Worm (Caenorhabditis elegans) whole organism, midembryonic: ENCODE results near the gene evl-14.
A peak's percentile ranks its signal among the peaks of the same experiment; 100 is the strongest.

Source experiments
- T22C8.4 ChIP-seq: fragments of 200-800 bp; sonication (Bioruptor generic); IDR thresholded peaks from 2 replicates; pipeline ENCODE4 v1.3.6; 2022; ENCODE audit warnings: missing genetic modification characterization, missing compliant biosample characterization
- cog-1 ChIP-seq: sonication (generic microtip); optimal IDR thresholded peaks from 2 replicates; lab custom pipeline; 2016; ENCODE audit warnings: missing genetic modification characterization, missing compliant biosample characterization
- flt-1 ChIP-seq: fragments of 200-800 bp; sonication (Bioruptor generic); IDR thresholded peaks from 2 replicates; pipeline ENCODE4 v1.3.6; 2022; ENCODE audit warnings: missing genetic modification characterization, missing compliant biosample characterization
- klf-2 ChIP-seq: fragments of 200-800 bp; sonication (Bioruptor generic); conservative IDR thresholded peaks from 2 replicates; pipeline ENCODE4 v1.3.6; 2022; ENCODE audit warnings: missing genetic modification reagents, missing genetic modification characterization, missing compliant biosample characterization
- med-1 ChIP-seq: sonication (generic microtip); optimal IDR thresholded peaks from 2 replicates; lab custom pipeline; 2017; ENCODE audit warnings: missing genetic modification characterization, mild to moderate bottlenecking, missing compliant biosample characterization, antibody characterized with exemption, missing genetic modification reagents; ENCODE audit not compliant: insufficient read depth
- ref-1 ChIP-seq: fragments of 200-800 bp; sonication (Bioruptor generic); conservative IDR thresholded peaks from 2 replicates; pipeline ENCODE4 v1.3.6; 2022; ENCODE audit warnings: missing genetic modification reagents, missing genetic modification characterization, missing compliant biosample characterization
- tab-1 ChIP-seq: fragments of 200-800 bp; sonication (Bioruptor generic); IDR thresholded peaks from 2 replicates; pipeline ENCODE4 v1.3.6; 2022; ENCODE audit warnings: missing genetic modification characterization, missing compliant biosample characterization
- ztf-23 ChIP-seq: fragments of 200-800 bp; sonication (Bioruptor generic); IDR thresholded peaks from 2 replicates; pipeline ENCODE4 v1.3.6; 2022; ENCODE audit warnings: missing genetic modification reagents, missing genetic modification characterization, missing compliant biosample characterization
- ztf-29 ChIP-seq: fragments of 200-800 bp; sonication (Bioruptor generic); IDR thresholded peaks from 2 replicates; pipeline ENCODE4 v1.3.6; 2022; ENCODE audit warnings: missing genetic modification reagents, missing genetic modification characterization, missing compliant biosample characterization

The evl-14 gene

DNA sequence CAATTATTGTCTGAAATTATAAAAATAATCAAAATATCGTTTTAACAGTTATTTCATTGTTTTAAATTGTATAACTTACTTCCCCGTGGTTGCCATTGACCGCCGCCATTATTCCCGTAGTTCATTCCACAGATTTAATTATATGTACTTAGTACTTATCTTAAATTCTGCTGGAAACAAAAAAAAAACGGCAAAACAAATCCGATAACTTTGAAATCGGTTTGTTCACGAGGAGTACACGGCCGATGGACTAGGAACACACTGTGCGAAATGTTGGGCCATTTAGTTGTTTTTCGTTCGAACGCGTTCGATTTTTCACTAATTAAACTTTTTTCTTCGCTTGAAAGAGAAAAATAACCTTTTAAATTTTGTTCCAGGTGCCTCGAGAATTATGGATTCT is 30.1 kb upstream of the evl-14 start, which contains the start of the genes B0285.3 and lcmt-1:
Gene B0285.3, minus strand, starts transcription at position 267 of the 400 bp plus-strand sequence.
Gene lcmt-1, plus strand, starts transcription at position 377 of the 400 bp plus-strand sequence.
- TF ChIP-seq klf-2 (GFP tag; lab: Robert Waterston, UW): no peak
- TF ChIP-seq ztf-23 (GFP tag; lab: Robert Waterston, UW): 0 out of 2 replicates have a peak, but pooled peaks have one; percentile 5
- TF ChIP-seq T22C8.4 (GFP tag; lab: Robert Waterston, UW): no peak
- peak; percentile 40; the same call in 1 of the 2 replicates for TF ChIP-seq flt-1 (GFP tag; lab: Robert Waterston, UW)
- TF ChIP-seq cog-1: no peak
- TF ChIP-seq tab-1 (GFP tag; lab: Robert Waterston, UW): no peak

DNA sequence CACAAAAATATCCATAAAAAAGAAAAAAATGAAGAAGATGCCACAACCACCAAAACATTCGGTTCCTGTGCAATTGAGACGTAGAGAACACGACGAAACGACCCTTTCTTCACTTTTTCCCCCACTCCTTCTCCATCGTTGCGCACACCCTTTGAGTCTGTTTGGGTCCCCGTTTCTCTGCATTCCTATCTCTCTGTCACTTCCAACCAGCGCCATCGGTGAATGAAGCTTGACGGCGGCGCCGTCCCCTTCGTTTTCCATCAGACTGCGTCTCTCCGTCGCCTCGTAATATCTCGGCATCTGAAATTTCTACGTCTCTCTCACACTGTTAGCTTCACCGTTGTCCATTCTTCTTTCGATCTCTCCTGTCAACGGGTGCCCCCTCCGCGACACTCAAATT is 22.7 kb upstream of the evl-14 start:
- TF ChIP-seq ztf-29 (GFP tag; lab: Robert Waterston, UW): no peak
- no peak for TF ChIP-seq med-1 (GFP tag; lab: Kevin White, UChicago)
- no peak for TF ChIP-seq T22C8.4 (GFP tag; lab: Robert Waterston, UW)
- no peak for TF ChIP-seq tab-1 (GFP tag; lab: Robert Waterston, UW)
- TF ChIP-seq cog-1: no peak
- no peak for TF ChIP-seq ztf-23 (GFP tag; lab: Robert Waterston, UW)
- TF ChIP-seq klf-2 (GFP tag; lab: Robert Waterston, UW): no peak
- no peak for TF ChIP-seq flt-1 (GFP tag; lab: Robert Waterston, UW)
- no peak for TF ChIP-seq ref-1 (GFP tag; lab: Robert Waterston, UW)

DNA sequence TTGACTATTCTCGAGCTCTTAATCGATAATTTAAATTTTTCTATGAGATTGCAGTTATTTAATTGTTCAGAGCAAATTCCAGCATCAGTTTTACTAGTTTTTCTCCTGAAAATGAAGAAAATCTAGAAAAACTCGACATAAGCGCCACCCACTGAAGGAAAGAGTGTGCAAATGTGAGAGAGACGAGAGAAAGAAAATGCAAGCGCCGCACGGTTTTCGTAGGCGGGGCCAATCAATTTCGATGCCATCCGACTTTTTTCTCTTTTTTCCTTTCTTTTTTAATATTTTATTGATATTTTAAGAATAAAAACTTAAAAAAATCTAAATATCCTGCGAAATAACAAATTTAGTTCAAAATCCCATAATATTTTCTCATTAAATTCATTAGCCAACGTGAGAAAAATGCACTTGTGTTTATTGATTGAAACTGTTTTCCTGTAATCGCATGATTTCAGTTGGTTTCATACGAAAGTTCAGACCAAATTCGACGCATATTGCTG is 19.7 kb upstream of the evl-14 start, which contains the start of gene cdk-12:
Gene cdk-12, plus strand, starts transcription at position 450 of the 500 bp plus-strand sequence.
- TF ChIP-seq klf-2 (GFP tag; lab: Robert Waterston, UW) (no peak), ztf-29 (GFP tag; lab: Robert Waterston, UW) (no peak), med-1 (GFP tag; lab: Kevin White, UChicago) (no peak), cog-1 (no peak), T22C8.4 (GFP tag; lab: Robert Waterston, UW) (no peak), tab-1 (GFP tag; lab: Robert Waterston, UW) (no peak), ztf-23 (GFP tag; lab: Robert Waterston, UW) (no peak), ref-1 (GFP tag; lab: Robert Waterston, UW) (no peak), flt-1 (GFP tag; lab: Robert Waterston, UW) (no peak)

DNA sequence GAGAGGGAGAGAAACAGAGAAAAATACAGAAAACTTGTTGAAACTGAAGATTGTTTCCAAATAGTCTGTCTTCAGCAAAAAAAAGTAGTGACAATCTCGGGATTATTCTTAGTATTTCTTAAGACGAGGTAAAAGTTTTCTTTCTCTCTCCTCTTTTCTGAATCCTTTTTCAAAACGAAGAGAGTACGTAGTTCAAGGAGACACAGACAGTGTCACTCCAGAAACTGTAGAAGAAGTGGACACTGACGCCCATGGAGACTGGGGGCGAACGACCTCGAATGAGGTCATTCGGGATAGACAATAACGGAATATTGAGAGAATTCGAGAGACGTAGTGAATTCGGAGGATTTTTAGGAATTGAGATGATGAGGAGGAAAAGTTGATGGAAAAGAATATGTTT is 18.1 kb upstream of the evl-14 start, which contains the start of gene gly-6:
Gene gly-6, minus strand, starts transcription at position 245 of the 400 bp plus-strand sequence.
- TF ChIP-seq med-1 (GFP tag; lab: Kevin White, UChicago) (no peak), klf-2 (GFP tag; lab: Robert Waterston, UW) (no peak), cog-1 (no peak), ref-1 (GFP tag; lab: Robert Waterston, UW) (no peak), T22C8.4 (GFP tag; lab: Robert Waterston, UW) (no peak), ztf-23 (GFP tag; lab: Robert Waterston, UW) (no peak), flt-1 (GFP tag; lab: Robert Waterston, UW) (no peak), ztf-29 (GFP tag; lab: Robert Waterston, UW) (no peak), tab-1 (GFP tag; lab: Robert Waterston, UW) (no peak)

DNA sequence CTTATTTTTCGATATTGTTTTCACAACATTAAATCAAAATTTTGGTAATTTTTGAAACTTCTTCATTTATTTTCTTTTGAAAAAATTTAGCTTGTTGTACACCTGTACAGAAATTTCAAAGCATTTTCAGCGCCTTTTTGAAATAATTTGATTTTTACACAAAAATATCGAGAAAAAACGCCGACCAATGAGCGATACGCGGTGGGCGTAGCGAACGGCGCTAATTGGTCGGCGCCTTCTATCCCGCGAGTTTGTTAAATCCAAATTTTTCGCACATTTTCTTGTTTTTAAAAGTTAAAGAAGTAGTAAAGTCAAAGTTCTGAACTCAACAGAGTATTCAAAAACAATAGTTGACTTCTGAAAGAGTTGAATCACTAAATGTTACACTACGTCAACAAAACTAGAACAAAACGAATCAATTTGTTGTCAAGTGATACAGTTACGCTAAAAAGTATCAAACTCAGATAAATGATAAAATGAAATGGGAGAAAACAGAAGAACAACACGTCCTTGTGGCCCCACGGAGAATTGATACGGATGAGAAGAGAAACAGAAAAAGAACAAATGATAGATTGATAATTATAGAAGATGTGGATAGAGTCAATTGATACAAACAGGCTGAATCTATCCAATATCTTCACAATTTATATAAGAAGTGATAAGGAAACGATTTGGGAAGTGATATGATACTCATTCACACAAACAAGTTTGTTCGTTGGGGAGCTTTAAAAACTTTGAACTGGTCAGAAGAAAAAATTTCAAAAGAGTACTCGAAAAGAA is 15.5 kb upstream of the evl-14 start:
- TF ChIP-seq ztf-29 (GFP tag; lab: Robert Waterston, UW): no peak
- no peak for TF ChIP-seq ref-1 (GFP tag; lab: Robert Waterston, UW)
- no peak for TF ChIP-seq flt-1 (GFP tag; lab: Robert Waterston, UW)
- TF ChIP-seq T22C8.4 (GFP tag; lab: Robert Waterston, UW): no peak
- no peak for TF ChIP-seq med-1 (GFP tag; lab: Kevin White, UChicago)
- TF ChIP-seq tab-1 (GFP tag; lab: Robert Waterston, UW): no peak
- no peak for TF ChIP-seq klf-2 (GFP tag; lab: Robert Waterston, UW)
- TF ChIP-seq cog-1: no peak
- TF ChIP-seq ztf-23 (GFP tag; lab: Robert Waterston, UW): no peak

DNA sequence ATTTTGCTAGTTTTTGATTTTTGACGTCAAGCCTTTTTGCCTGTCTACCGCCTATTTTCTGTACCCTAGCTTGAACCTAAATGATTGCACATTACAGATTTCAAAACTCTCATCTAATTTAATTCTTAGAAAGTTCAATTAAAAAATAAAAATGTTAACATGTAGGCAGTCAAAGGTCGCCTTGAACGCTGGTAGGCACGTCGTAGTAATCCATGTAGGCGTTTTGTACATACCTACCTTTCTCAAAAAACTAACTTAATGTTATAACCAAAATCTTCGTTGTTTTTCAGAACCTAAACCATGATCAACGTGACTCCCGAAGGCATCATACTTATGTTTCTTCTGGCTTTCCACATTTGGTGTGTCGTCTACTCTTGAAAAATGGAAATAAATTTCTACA is 10.9 kb upstream of the evl-14 start, which contains the start of gene H38K22.9:
Gene H38K22.9, plus strand, starts transcription at position 301 of the 400 bp plus-strand sequence.
- TF ChIP-seq klf-2 (GFP tag; lab: Robert Waterston, UW) (no peak), tab-1 (GFP tag; lab: Robert Waterston, UW) (no peak), ref-1 (GFP tag; lab: Robert Waterston, UW) (no peak), cog-1 (no peak), ztf-23 (GFP tag; lab: Robert Waterston, UW) (no peak), T22C8.4 (GFP tag; lab: Robert Waterston, UW) (no peak), flt-1 (GFP tag; lab: Robert Waterston, UW) (no peak), ztf-29 (GFP tag; lab: Robert Waterston, UW) (no peak), med-1 (GFP tag; lab: Kevin White, UChicago) (no peak)

DNA sequence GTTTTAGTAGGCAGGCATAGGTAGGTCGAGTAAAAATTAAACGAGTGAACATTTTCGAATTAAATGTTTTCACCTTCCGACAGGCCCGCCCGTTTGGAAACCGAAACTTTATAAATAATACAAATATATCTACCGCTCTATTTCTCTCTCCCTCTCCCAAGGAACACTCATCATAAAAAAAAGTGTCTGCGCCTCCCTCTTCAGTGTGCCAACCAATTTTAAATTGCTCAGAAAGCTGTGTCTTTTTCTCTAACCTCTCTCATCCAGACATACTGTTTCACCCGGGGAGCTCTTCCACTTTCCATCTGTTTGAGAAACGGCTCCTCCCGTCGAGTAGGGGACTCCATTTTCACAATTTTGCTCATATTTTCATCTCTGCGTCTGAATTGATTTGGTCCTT is 10.2 kb upstream of the evl-14 start:
- TF ChIP-seq tab-1 (GFP tag; lab: Robert Waterston, UW): no peak
- no peak for TF ChIP-seq flt-1 (GFP tag; lab: Robert Waterston, UW)
- TF ChIP-seq cog-1: no peak
- no peak for TF ChIP-seq med-1 (GFP tag; lab: Kevin White, UChicago)
- no peak for TF ChIP-seq T22C8.4 (GFP tag; lab: Robert Waterston, UW)
- TF ChIP-seq klf-2 (GFP tag; lab: Robert Waterston, UW): no peak
- TF ChIP-seq ztf-29 (GFP tag; lab: Robert Waterston, UW): no peak
- TF ChIP-seq ztf-23 (GFP tag; lab: Robert Waterston, UW): no peak
- no peak for TF ChIP-seq ref-1 (GFP tag; lab: Robert Waterston, UW)

DNA sequence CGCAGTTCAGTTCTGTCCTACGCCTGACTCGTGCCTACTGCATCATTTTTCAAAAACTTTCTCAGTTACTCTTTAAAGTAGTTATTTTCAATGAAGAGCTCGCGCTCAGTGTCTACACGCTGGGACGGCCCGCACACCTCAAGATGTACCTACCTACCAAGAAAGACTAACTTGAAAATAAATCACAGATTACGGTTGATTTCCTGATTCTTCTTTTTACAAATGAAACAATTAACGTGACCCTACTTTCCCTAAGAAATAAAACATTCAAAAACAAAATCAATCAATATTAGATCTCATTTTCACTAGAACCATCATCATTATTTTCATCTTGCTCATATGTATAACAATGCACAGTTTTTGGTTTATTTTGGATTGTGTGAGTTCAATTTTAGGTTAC is 8.5 kb upstream of the evl-14 start, which contains the start of gene H38K22.7:
Gene H38K22.7, plus strand, starts transcription at position 301 of the 400 bp plus-strand sequence.
- no peak for TF ChIP-seq klf-2 (GFP tag; lab: Robert Waterston, UW)
- TF ChIP-seq med-1 (GFP tag; lab: Kevin White, UChicago): no peak
- no peak for TF ChIP-seq flt-1 (GFP tag; lab: Robert Waterston, UW)
- no peak for TF ChIP-seq T22C8.4 (GFP tag; lab: Robert Waterston, UW)
- no peak for TF ChIP-seq cog-1
- TF ChIP-seq ref-1 (GFP tag; lab: Robert Waterston, UW): no peak
- no peak for TF ChIP-seq ztf-23 (GFP tag; lab: Robert Waterston, UW)
- no peak for TF ChIP-seq ztf-29 (GFP tag; lab: Robert Waterston, UW)
- TF ChIP-seq tab-1 (GFP tag; lab: Robert Waterston, UW): no peak
